Fruit fly (Drosophila melanogaster): ENCODE measurements around the gene CG31407.

CG31407 gene

dm6 chr3R:10025050-10025449 lies at the start of gene CG31407:
Gene CG31407 (minus strand): TSS chr3R:10025150.
- no peak for TF ChIP-seq noc (tag; optimal IDR thresholded peaks at IDR 0.05)

- TF ChIP-seq noc (tag; optimal IDR thresholded peaks at IDR 0.05), result no peak
Measured at dm6 chr3R:10070817-10071216, 45.9 kb upstream of the CG31407 start, which contains the start of gene nerfin-2. Gene nerfin-2 (plus strand): TSS chr3R:10071117.

dm6 chr3R:10070195-10070594 lies 45.2 kb upstream of the CG31407 start:
- TF ChIP-seq noc (tag; optimal IDR thresholded peaks at IDR 0.05), result no peak

- TF ChIP-seq noc (tag; optimal IDR thresholded peaks at IDR 0.05), result no peak
Measured at dm6 chr3R:10068780-10069179, 43.8 kb upstream of the CG31407 start.

- no peak for TF ChIP-seq noc (tag; optimal IDR thresholded peaks at IDR 0.05)
Measured at dm6 chr3R:10067605-10068004, 42.7 kb upstream of the CG31407 start, which contains the start of gene CG33784. Gene CG33784 (plus strand): TSS chr3R:10067905.

- TF ChIP-seq noc (tag; optimal IDR thresholded peaks at IDR 0.05), result no peak
Measured at dm6 chr3R:10066470-10066869, 41.5 kb upstream of the CG31407 start, which contains the start of gene CG33783. Gene CG33783 (plus strand): TSS chr3R:10066770.

dm6 chr3R:10063707-10064106 lies 38.8 kb upstream of the CG31407 start, which contains the start of gene CG33631:
Gene CG33631 (plus strand): TSS chr3R:10064007.
- TF ChIP-seq noc (tag; optimal IDR thresholded peaks at IDR 0.05), result no peak

dm6 chr3R:10062324-10062723 lies 37.4 kb upstream of the CG31407 start, which contains the start of gene CG33630:
Gene CG33630 (plus strand): TSS chr3R:10062624.
- no peak for TF ChIP-seq noc (tag; optimal IDR thresholded peaks at IDR 0.05)

dm6 chr3R:10059952-10060351 lies 35.0 kb upstream of the CG31407 start, which contains the start of gene Npc2c:
Gene Npc2c (plus strand): TSS chr3R:10060252.
- TF ChIP-seq noc (tag; optimal IDR thresholded peaks at IDR 0.05), result no peak

- TF ChIP-seq noc (tag; optimal IDR thresholded peaks at IDR 0.05), result peak; percentile 61
Measured at dm6 chr3R:10059358-10059757, 34.4 kb upstream of the CG31407 start.

- no peak for TF ChIP-seq noc (tag; optimal IDR thresholded peaks at IDR 0.05)
Measured at dm6 chr3R:10056647-10057046, 31.7 kb upstream of the CG31407 start.

dm6 chr3R:10055951-10056350 lies 31.0 kb upstream of the CG31407 start, which contains the start of gene Npc2d:
Gene Npc2d (minus strand): TSS chr3R:10056083.
- no peak for TF ChIP-seq noc (tag; optimal IDR thresholded peaks at IDR 0.05)

dm6 chr3R:10055004-10055403 lies 30.1 kb upstream of the CG31407 start:
- no peak for TF ChIP-seq noc (tag; optimal IDR thresholded peaks at IDR 0.05)

dm6 chr3R:10054278-10054975 lies 29.5 kb upstream of the CG31407 start:
- peak; percentile 88 for TF ChIP-seq noc (tag; optimal IDR thresholded peaks at IDR 0.05)

- no peak for TF ChIP-seq noc (tag; optimal IDR thresholded peaks at IDR 0.05)
Measured at dm6 chr3R:10053559-10053958, 28.6 kb upstream of the CG31407 start.

- no peak for TF ChIP-seq noc (tag; optimal IDR thresholded peaks at IDR 0.05)
Measured at dm6 chr3R:10052695-10053382, 27.9 kb upstream of the CG31407 start, which contains the start of the genes Fancl and Npc2e. Gene Fancl (minus strand): TSS chr3R:10052869. Gene Npc2e (plus strand): TSS chr3R:10053332.

All from whole organism, larva.